Worm (Caenorhabditis elegans) whole organism, mixed stage, embryonic: ENCODE data around the gene C09H10.9.

Experiments used
- blmp-1 ChIP-seq: fragments of 150-350 bp; optimal IDR thresholded peaks from 2 replicates; lab custom pipeline; 2014; ENCODE audit warnings: missing biosample characterization, missing genetic modification characterization
- ces-1 ChIP-seq: fragments of 150-350 bp; optimal IDR thresholded peaks from 2 replicates; lab custom pipeline; 2014; ENCODE audit warnings: missing biosample characterization, missing genetic modification reagents, missing genetic modification characterization
- elt-3 ChIP-seq: fragments of 150-350 bp; optimal IDR thresholded peaks from 2 replicates; lab custom pipeline; 2014; ENCODE audit warnings: missing biosample characterization, missing genetic modification characterization
- lin-13 ChIP-seq: fragments of 150-350 bp; optimal IDR thresholded peaks from 2 replicates; lab custom pipeline; 2014; ENCODE audit warnings: missing biosample characterization, missing genetic modification characterization
- lsy-2 ChIP-seq: fragments of 150-350 bp; optimal IDR thresholded peaks from 2 replicates; lab custom pipeline; 2014; ENCODE audit warnings: missing biosample characterization, missing genetic modification characterization
- mab-5 ChIP-seq: fragments of 150-350 bp; optimal IDR thresholded peaks from 2 replicates; lab custom pipeline; 2014; ENCODE audit warnings: missing biosample characterization, missing genetic modification characterization
- pha-4 ChIP-seq: fragments of 150-350 bp; optimal IDR thresholded peaks from 2 replicates; lab custom pipeline; 2018; ENCODE audit warnings: missing biosample characterization, missing genetic modification reagents, missing genetic modification characterization
- snpc-4 ChIP-seq: fragments of 150-350 bp; optimal IDR thresholded peaks from 2 replicates; lab custom pipeline; 2014; ENCODE audit warnings: missing biosample characterization, missing genetic modification characterization
- sptf-1 ChIP-seq: sonication (generic microtip); optimal IDR thresholded peaks from 2 replicates; lab custom pipeline; 2017; ENCODE audit warnings: mild to moderate bottlenecking, missing genetic modification characterization, moderate library complexity, missing compliant biosample characterization
- unc-39 ChIP-seq: fragments of 150-350 bp; optimal IDR thresholded peaks from 2 replicates; lab custom pipeline; 2014; ENCODE audit warnings: missing biosample characterization, missing genetic modification characterization

- TF ChIP-seq blmp-1 (tag; lab: Kevin White, UChicago) (no peak), unc-39 (no peak), ces-1 (GFP tag; lab: Kevin White, UChicago) (no peak), lsy-2 (tag; lab: Kevin White, UChicago) (no peak), lin-13 (no peak), snpc-4 (no peak), sptf-1 (tag; lab: Kevin White, UChicago) (no peak), pha-4 (tag; lab: Kevin White, UChicago) (no peak), elt-3 (tag; lab: Kevin White, UChicago) (no peak), mab-5 (no peak)
These were observed 40.0 kb upstream of the C09H10.9 start for ce11 chrII:11064191-11064695.
